Worm (Caenorhabditis elegans) whole organism, L4 larva: ENCODE results near the gene ncx-7.

Experiments
- F10B5.3 ChIP-seq: sonication (generic microtip); optimal IDR thresholded peaks from 2 replicates; lab custom pipeline; 2016; ENCODE audit warnings: mild to moderate bottlenecking, missing genetic modification characterization, missing compliant biosample characterization
- F26F4.8 ChIP-seq: fragments of 200-800 bp; sonication (Bioruptor generic); conservative IDR thresholded peaks from 2 replicates; pipeline ENCODE4 v1.3.6; 2022; ENCODE audit warnings: missing genetic modification characterization, missing compliant biosample characterization
- F44E2.7 ChIP-seq: fragments of 200-800 bp; sonication (Bioruptor generic); IDR thresholded peaks from 2 replicates; pipeline ENCODE4 v2.1.2; 2022; ENCODE audit warnings: missing genetic modification characterization, missing compliant biosample characterization
- F49E8.2 ChIP-seq: sonication (generic microtip); optimal IDR thresholded peaks from 2 replicates; lab custom pipeline; 2016; ENCODE audit warnings: missing compliant biosample characterization, mild to moderate bottlenecking, missing genetic modification characterization, borderline replicate concordance
- R02D3.7 ChIP-seq: fragments of 150-350 bp; sonication (generic microtip); optimal IDR thresholded peaks from 3 replicates; lab custom pipeline; 2014; ENCODE audit warnings: missing biosample characterization, missing genetic modification characterization
- Y105C5A.15 ChIP-seq: fragments of 200-800 bp; sonication (Bioruptor generic); IDR thresholded peaks from 2 replicates; pipeline ENCODE4 v1.3.6; 2022; ENCODE audit warnings: missing genetic modification characterization, missing compliant biosample characterization
- Y5F2A.4 ChIP-seq: fragments of 200-800 bp; sonication (Bioruptor generic); optimal IDR thresholded peaks from 2 replicates; lab custom pipeline; 2018; ENCODE audit warnings: mild to moderate bottlenecking, missing genetic modification characterization, missing compliant biosample characterization
- Y75B8A.6 ChIP-seq: fragments of 200-800 bp; sonication (Bioruptor generic); IDR thresholded peaks from 2 replicates; pipeline ENCODE4 v1.3.6; 2022; ENCODE audit warnings: missing genetic modification reagents, missing genetic modification characterization, missing compliant biosample characterization
- ZK337.2 ChIP-seq: fragments of 200-800 bp; sonication (Bioruptor generic); IDR thresholded peaks from 2 replicates; pipeline ENCODE4 v1.3.6; 2022; ENCODE audit warnings: missing genetic modification reagents, missing genetic modification characterization, missing compliant biosample characterization
- attf-4 ChIP-seq: sonication (generic microtip); optimal IDR thresholded peaks from 3 replicates; lab custom pipeline; 2017; ENCODE audit warnings: missing biosample characterization, missing genetic modification characterization
- ceh-62 ChIP-seq: sonication (generic microtip); optimal IDR thresholded peaks from 2 replicates; lab custom pipeline; 2017; ENCODE audit warnings: missing biosample characterization, missing genetic modification characterization
- ceh-82 ChIP-seq: sonication (generic microtip); optimal IDR thresholded peaks from 2 replicates; lab custom pipeline; 2017; ENCODE audit warnings: missing biosample characterization, missing genetic modification characterization
- ctbp-1 ChIP-seq: fragments of 200-800 bp; sonication (Bioruptor generic); IDR thresholded peaks from 2 replicates; pipeline ENCODE4 v1.3.6; 2022; ENCODE audit warnings: missing genetic modification reagents, missing genetic modification characterization, missing compliant biosample characterization
- daf-12 ChIP-seq: fragments of 150-350 bp; optimal IDR thresholded peaks from 2 replicates; lab custom pipeline; 2014; ENCODE audit warnings: missing biosample characterization, missing genetic modification reagents, missing genetic modification characterization
- daf-16 ChIP-seq, 3 experiments: sonication (generic microtip); optimal IDR thresholded peaks; 2 replicates each; lab custom pipeline; 2016 to 2017; ENCODE audit warnings: missing genetic modification characterization in 3 of 3, missing genetic modification reagents in 3 of 3, mild to moderate bottlenecking in 2 of 3, missing compliant biosample characterization in 2 of 3, missing biosample characterization in 1 of 3, moderate library complexity in 1 of 3
- dmd-6 ChIP-seq: fragments of 200-800 bp; sonication (Bioruptor generic); IDR thresholded peaks from 2 replicates; pipeline ENCODE4 v1.3.6; 2022; ENCODE audit warnings: missing genetic modification reagents, missing genetic modification characterization, missing compliant biosample characterization
- dmd-8 ChIP-seq: fragments of 200-800 bp; sonication (Bioruptor generic); IDR thresholded peaks from 2 replicates; pipeline ENCODE4 v1.3.6; 2022; ENCODE audit warnings: missing genetic modification characterization, missing compliant biosample characterization
- dpl-1 ChIP-seq: fragments of 150-350 bp; optimal IDR thresholded peaks from 2 replicates; lab custom pipeline; 2014; ENCODE audit warnings: missing biosample characterization, missing genetic modification reagents, missing genetic modification characterization
- dve-1 ChIP-seq: sonication (generic microtip); optimal IDR thresholded peaks from 2 replicates; lab custom pipeline; 2017; ENCODE audit warnings: antibody characterized with exemption, mild to moderate bottlenecking, missing genetic modification characterization, missing compliant biosample characterization; ENCODE audit not compliant: insufficient read depth
- egl-27 ChIP-seq: sonication (generic microtip); optimal IDR thresholded peaks from 3 replicates; lab custom pipeline; 2017; ENCODE audit warnings: missing biosample characterization, missing genetic modification reagents, missing genetic modification characterization
- egl-43 ChIP-seq: fragments of 200-800 bp; sonication (Bioruptor generic); IDR thresholded peaks from 2 replicates; pipeline ENCODE4 v1.3.6; 2022; ENCODE audit warnings: missing genetic modification reagents, missing genetic modification characterization, missing compliant biosample characterization
- hif-1 ChIP-seq, 2 experiments: sonication (generic microtip); optimal IDR thresholded peaks; 2 replicates each; lab custom pipeline; 2016 to 2017; ENCODE audit warnings: missing compliant biosample characterization in 2 of 2, missing genetic modification characterization in 2 of 2, missing genetic modification reagents in 2 of 2, missing genotype in 2 of 2, mild to moderate bottlenecking in 1 of 2
- hlh-11 ChIP-seq: fragments of 200-800 bp; sonication (Bioruptor generic); optimal IDR thresholded peaks from 2 replicates; lab custom pipeline; 2018; ENCODE audit warnings: mild to moderate bottlenecking, missing genetic modification characterization, missing compliant biosample characterization
- hlh-30 ChIP-seq: sonication (generic microtip); optimal IDR thresholded peaks from 2 replicates; lab custom pipeline; 2017; ENCODE audit warnings: antibody characterized with exemption, mild to moderate bottlenecking, missing genetic modification characterization, missing compliant biosample characterization; ENCODE audit not compliant: insufficient read depth
- hmg-1.1 ChIP-seq: fragments of 200-800 bp; sonication (Bioruptor generic); IDR thresholded peaks from 2 replicates; pipeline ENCODE4 v1.3.6; 2022; ENCODE audit warnings: missing genetic modification reagents, missing genetic modification characterization, missing compliant biosample characterization
- lim-7 ChIP-seq: fragments of 200-800 bp; sonication (Bioruptor generic); IDR thresholded peaks from 2 replicates; pipeline ENCODE4 v1.3.6; 2022; ENCODE audit warnings: missing genetic modification characterization, missing compliant biosample characterization
- lin-1 ChIP-seq: fragments of 200-800 bp; sonication (Bioruptor generic); IDR thresholded peaks from 2 replicates; pipeline ENCODE4 v1.3.6; 2022; ENCODE audit warnings: missing genetic modification reagents, missing genetic modification characterization, missing compliant biosample characterization
- lin-38 ChIP-seq: fragments of 200-800 bp; sonication (Bioruptor generic); IDR thresholded peaks from 2 replicates; pipeline ENCODE4 v1.3.6; 2022; ENCODE audit warnings: missing genetic modification reagents, missing genetic modification characterization, missing compliant biosample characterization
- lsy-2 ChIP-seq, 2 experiments: fragments of 150-350 bp in 1 of 2; sonication (generic microtip) in 1 of 2; optimal IDR thresholded peaks; 2 replicates each; lab custom pipeline; 2014 to 2017; ENCODE audit warnings: missing biosample characterization in 2 of 2, missing genetic modification characterization in 2 of 2
- madf-5 ChIP-seq, 2 experiments: fragments of 200-800 bp; sonication (Bioruptor generic); IDR thresholded peaks; 2 replicates each; pipeline ENCODE4 v1.3.6; 2022; ENCODE audit warnings: missing compliant biosample characterization in 2 of 2, missing genetic modification characterization in 2 of 2
- mdl-1 ChIP-seq, 2 experiments: fragments of 150-350 bp in 1 of 2; sonication (generic microtip) in 1 of 2; optimal IDR thresholded peaks; 2 replicates each; lab custom pipeline; 2014 to 2017; ENCODE audit warnings: missing biosample characterization in 2 of 2, missing genetic modification characterization in 2 of 2
- mep-1 ChIP-seq: fragments of 150-350 bp; sonication (generic microtip); optimal IDR thresholded peaks from 3 replicates; lab custom pipeline; 2014; ENCODE audit warnings: missing biosample characterization, missing genetic modification characterization
- mes-2 ChIP-seq: sonication (generic microtip); optimal IDR thresholded peaks from 2 replicates; lab custom pipeline; 2016; ENCODE audit warnings: missing genotype, mild to moderate bottlenecking, missing genetic modification characterization, missing compliant biosample characterization; ENCODE audit not compliant: poor library complexity, severe bottlenecking
- nhr-102 ChIP-seq: sonication (generic microtip); optimal IDR thresholded peaks from 2 replicates; lab custom pipeline; 2016; ENCODE audit warnings: mild to moderate bottlenecking, missing genetic modification characterization, moderate library complexity, missing compliant biosample characterization
- nhr-237 ChIP-seq: sonication (generic microtip); optimal IDR thresholded peaks from 2 replicates; lab custom pipeline; 2017; ENCODE audit warnings: missing biosample characterization, missing genetic modification characterization
- nhr-28 ChIP-seq: fragments of 150-350 bp; optimal IDR thresholded peaks from 2 replicates; lab custom pipeline; 2014; ENCODE audit warnings: missing biosample characterization, missing genetic modification characterization
- nhr-48 ChIP-seq: sonication (generic microtip); optimal IDR thresholded peaks from 2 replicates; lab custom pipeline; 2016; ENCODE audit warnings: mild to moderate bottlenecking, missing genetic modification characterization, missing compliant biosample characterization
- nhr-76 ChIP-seq: fragments of 150-350 bp; optimal IDR thresholded peaks from 2 replicates; lab custom pipeline; 2014; ENCODE audit warnings: missing biosample characterization, missing genetic modification characterization
- php-3 ChIP-seq: fragments of 200-800 bp; sonication (Bioruptor generic); IDR thresholded peaks from 2 replicates; pipeline ENCODE4 v1.3.6; 2022; ENCODE audit warnings: missing genetic modification reagents, missing genetic modification characterization, missing compliant biosample characterization
- pqm-1 ChIP-seq: sonication (generic microtip); optimal IDR thresholded peaks from 2 replicates; lab custom pipeline; 2017; ENCODE audit warnings: missing biosample characterization, missing genetic modification characterization
- rbr-2 ChIP-seq: sonication (generic microtip); optimal IDR thresholded peaks from 2 replicates; lab custom pipeline; 2016; ENCODE audit warnings: missing genotype, missing genetic modification characterization, missing compliant biosample characterization
- saeg-2 ChIP-seq: fragments of 200-800 bp; sonication (Bioruptor generic); IDR thresholded peaks from 2 replicates; pipeline ENCODE4 v1.3.6; 2022; ENCODE audit warnings: missing genetic modification reagents, missing genetic modification characterization, missing compliant biosample characterization
- tra-1 ChIP-seq: fragments of 200-800 bp; sonication (Bioruptor generic); IDR thresholded peaks from 2 replicates; pipeline ENCODE4 v1.3.6; 2022; ENCODE audit warnings: missing genetic modification reagents, missing genetic modification characterization, missing compliant biosample characterization
- zfp-2 ChIP-seq: sonication (generic microtip); optimal IDR thresholded peaks from 2 replicates; lab custom pipeline; 2016; ENCODE audit warnings: mild to moderate bottlenecking, missing genetic modification characterization, missing compliant biosample characterization
- zip-11 ChIP-seq: fragments of 200-800 bp; sonication (Bioruptor generic); IDR thresholded peaks from 2 replicates; pipeline ENCODE4 v1.3.6; 2022; ENCODE audit warnings: missing genetic modification characterization, missing compliant biosample characterization

The ncx-7 gene

ce11 chrIII:9757414-9757813 is 37.3 kb upstream of the ncx-7 start, which contains the start of gene vps-53:
Gene vps-53, minus strand, starts transcription at chrIII:9757514.
- TF ChIP-seq ceh-82 (no peak), mdl-1 (tag; optimal IDR thresholded peaks at IDR 0.05; lab: Kevin White, UChicago) (no peak), nhr-76 (tag; lab: Kevin White, UChicago) (no peak), php-3 (GFP tag; lab: Robert Waterston, UW) (no peak)

- TF ChIP-seq pqm-1 (tag; lab: Kevin White, UChicago), result peak; percentile 11
- no peak for TF ChIP-seq ceh-62
- peak; percentile 21; the same call in 1 of the 2 replicates for TF ChIP-seq php-3 (GFP tag; lab: Robert Waterston, UW)
- TF ChIP-seq hlh-30 (tag; lab: Kevin White, UChicago), result peak; percentile 5
- TF ChIP-seq lin-38 (GFP tag; lab: Robert Waterston, UW), result peak; percentile 51
- TF ChIP-seq dve-1 (tag; lab: Kevin White, UChicago), result peak; percentile 83
- TF ChIP-seq dpl-1 (GFP tag; lab: Kevin White, UChicago), result peak; percentile 32
- TF ChIP-seq daf-16 (GFP tag; optimal IDR thresholded peaks at IDR 0.05; lab: Kevin White, UChicago), result no peak
- peak; percentile 96 for TF ChIP-seq daf-16 (tag; optimal IDR thresholded peaks at IDR 0.05; lab: Kevin White, UChicago)
- TF ChIP-seq egl-43 (GFP tag; lab: Robert Waterston, UW), result no peak
- peak in 1 of 2 experiments; percentile 71 for TF ChIP-seq lsy-2 (tag; optimal IDR thresholded peaks at IDR 0.05; lab: Kevin White, UChicago)
- TF ChIP-seq mes-2 (tag; lab: Kevin White, UChicago), result peak; percentile 1
- TF ChIP-seq nhr-102 (tag; lab: Kevin White, UChicago), result peak; percentile 45
- TF ChIP-seq hif-1 (tag; optimal IDR thresholded peaks at IDR 0.05; lab: Kevin White, UChicago), result peak in 1 of 2 experiments; percentile 42
- TF ChIP-seq nhr-28, result peak; percentile 11
- TF ChIP-seq hmg-1.1 (GFP tag; lab: Robert Waterston, UW), result peak; percentile 11; the same call in 1 of the 2 replicates
- TF ChIP-seq daf-12 (tag; lab: Kevin White, UChicago), result no peak
- peak; percentile 72 for TF ChIP-seq dmd-6 (GFP tag; lab: Robert Waterston, UW)
- TF ChIP-seq lin-1 (GFP tag; lab: Robert Waterston, UW), result 0 out of 2 replicates have a peak, but pooled peaks have one; percentile 29
- TF ChIP-seq hlh-11 (tag; lab: Kevin White, UChicago), result peak; percentile 58
- TF ChIP-seq nhr-48 (tag; lab: Kevin White, UChicago), result peak; percentile 11
- no peak for TF ChIP-seq ctbp-1 (GFP tag; lab: Robert Waterston, UW)
- TF ChIP-seq mep-1 (tag; lab: Kevin White, UChicago), result peak; percentile 8
- no peak for TF ChIP-seq mdl-1 (tag; optimal IDR thresholded peaks at IDR 0.05; lab: Kevin White, UChicago)
Measured at ce11 chrIII:9752852-9753251, 32.8 kb upstream of the ncx-7 start, which contains the start of gene ech-6. Gene ech-6, minus strand, starts transcription at chrIII:9752883.

- TF ChIP-seq nhr-237, result no peak
- no peak for TF ChIP-seq Y75B8A.6 (GFP tag; lab: Robert Waterston, UW)
- TF ChIP-seq F49E8.2 (tag; lab: Kevin White, UChicago), result no peak
- no peak for TF ChIP-seq F10B5.3 (tag; lab: Kevin White, UChicago)
- TF ChIP-seq madf-5 (GFP tag; IDR thresholded peaks at IDR 0.05; lab: Robert Waterston, UW), result no peak
- TF ChIP-seq ZK337.2 (GFP tag; lab: Robert Waterston, UW), result no peak
- no peak for TF ChIP-seq Y5F2A.4 (GFP tag; lab: Kevin White, UChicago)
- no peak for TF ChIP-seq lin-1 (GFP tag; lab: Robert Waterston, UW)
- TF ChIP-seq saeg-2 (GFP tag; lab: Robert Waterston, UW), result no peak
- no peak for TF ChIP-seq rbr-2 (tag; lab: Kevin White, UChicago)
- no peak for TF ChIP-seq pqm-1 (tag; lab: Kevin White, UChicago)
- no peak for TF ChIP-seq Y105C5A.15 (GFP tag; lab: Robert Waterston, UW)
- peak; percentile 44 for TF ChIP-seq lin-38 (GFP tag; lab: Robert Waterston, UW)
- TF ChIP-seq zfp-2, result no peak
- 0 out of 2 replicates have a peak, but pooled peaks have one; percentile 33 for TF ChIP-seq dmd-8 (GFP tag; lab: Robert Waterston, UW)
- TF ChIP-seq mes-2 (tag; lab: Kevin White, UChicago), result peak; percentile 41
- TF ChIP-seq R02D3.7 (tag; lab: Kevin White, UChicago), result no peak
- TF ChIP-seq tra-1 (GFP tag; lab: Robert Waterston, UW), result no peak
- TF ChIP-seq daf-12 (tag; lab: Kevin White, UChicago), result no peak
- TF ChIP-seq nhr-48 (tag; lab: Kevin White, UChicago), result no peak
- no peak for TF ChIP-seq egl-27 (tag; lab: Kevin White, UChicago)
- TF ChIP-seq zip-11 (GFP tag; lab: Robert Waterston, UW), result no peak
- TF ChIP-seq attf-4 (tag; lab: Kevin White, UChicago), result no peak
- TF ChIP-seq lim-7 (GFP tag; lab: Robert Waterston, UW), result no peak
- TF ChIP-seq F44E2.7, result no peak
- no peak for TF ChIP-seq ceh-82
- peak; percentile 73 for TF ChIP-seq nhr-102 (tag; lab: Kevin White, UChicago)
- no peak for TF ChIP-seq F26F4.8 (GFP tag; lab: Robert Waterston, UW)
Measured at ce11 chrIII:9751074-9751473, 31.0 kb upstream of the ncx-7 start, which contains the start of gene T05G5.5. Gene T05G5.5, minus strand, starts transcription at chrIII:9751432.
